Worm (Caenorhabditis elegans): ENCODE data around the gene B0238.15.

Gene B0238.15

ce11 chrV:5271487-5271886 is 31.5 kb downstream of the B0238.15 start (continued):
- TF ChIP-seq ceh-45 (GFP tag; IDR thresholded peaks at IDR 0.05), result no peak
- no peak for TF ChIP-seq lim-6 (tag; optimal IDR thresholded peaks at IDR 0.05)
- TF ChIP-seq unc-55 (GFP tag; optimal IDR thresholded peaks at IDR 0.05), result peak; percentile 64
- no peak for TF ChIP-seq tbx-7 (tag; optimal IDR thresholded peaks at IDR 0.05)
- TF ChIP-seq T23F11.4 (GFP tag; optimal IDR thresholded peaks at IDR 0.05), result no peak
- no peak for TF ChIP-seq fax-1 (tag; optimal IDR thresholded peaks at IDR 0.05)

ce11 chrV:5272034-5272433 is 32.0 kb downstream of the B0238.15 start:
- TF ChIP-seq npax-4 (tag; optimal IDR thresholded peaks at IDR 0.05) (no peak), C38D4.7 (GFP tag; optimal IDR thresholded peaks at IDR 0.05) (no peak), odd-2 (tag; optimal IDR thresholded peaks at IDR 0.05) (no peak), sox-2 (GFP tag; IDR thresholded peaks at IDR 0.05) (no peak), sox-4 (tag; optimal IDR thresholded peaks at IDR 0.05) (no peak), ama-1 (optimal IDR thresholded peaks at IDR 0.05) (no peak), tbx-2 (tag; optimal IDR thresholded peaks at IDR 0.05) (no peak), che-1 (tag; optimal IDR thresholded peaks at IDR 0.05) (no peak), elt-2 (tag; optimal IDR thresholded peaks at IDR 0.05) (no peak), K02D7.2 (tag; optimal IDR thresholded peaks at IDR 0.05) (no peak), fkh-6 (tag; optimal IDR thresholded peaks at IDR 0.05) (no peak), ceh-14 (tag; optimal IDR thresholded peaks at IDR 0.05) (no peak), zip-5 (tag; optimal IDR thresholded peaks at IDR 0.05) (no peak), ztf-16 (tag; optimal IDR thresholded peaks at IDR 0.05) (no peak), ceh-9 (tag; optimal IDR thresholded peaks at IDR 0.05) (no peak), hlh-13 (GFP tag; optimal IDR thresholded peaks at IDR 0.05) (no peak), pax-1 (tag; optimal IDR thresholded peaks at IDR 0.05) (no peak), eyg-1 (tag; optimal IDR thresholded peaks at IDR 0.05) (no peak), F13H6.1 (tag; optimal IDR thresholded peaks at IDR 0.05) (no peak)

DNA sequence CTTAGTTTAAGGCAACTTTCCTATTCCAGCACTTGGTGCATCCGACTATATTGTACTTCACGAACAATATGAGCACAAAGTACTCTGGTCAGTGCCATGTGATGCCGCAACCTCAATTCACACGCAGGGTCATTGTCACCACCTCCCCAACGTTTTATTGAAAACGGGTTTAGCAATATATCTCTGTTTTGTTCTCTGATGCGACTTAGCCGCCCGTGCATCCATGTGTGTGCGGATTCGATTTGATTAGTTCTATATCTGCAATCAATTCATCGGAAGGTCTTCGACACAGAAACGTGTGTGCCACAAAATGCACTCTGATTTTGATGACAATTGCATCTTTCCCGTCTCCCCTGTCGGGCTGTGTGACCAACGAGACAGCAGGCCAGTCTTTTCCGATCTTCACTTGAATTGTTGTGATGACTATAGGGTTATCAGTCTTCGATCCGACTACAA is 32.6 kb downstream of the B0238.15 start:
- TF ChIP-seq dve-1 (tag; optimal IDR thresholded peaks at IDR 0.05) (no peak), npax-4 (tag; optimal IDR thresholded peaks at IDR 0.05) (no peak), fkh-10 (GFP tag; optimal IDR thresholded peaks at IDR 0.05) (no peak), ceh-2 (tag; optimal IDR thresholded peaks at IDR 0.05) (no peak), unc-55 (GFP tag; optimal IDR thresholded peaks at IDR 0.05) (peak; percentile 54), lim-6 (tag; optimal IDR thresholded peaks at IDR 0.05) (no peak), sdc-2 (tag; optimal IDR thresholded peaks at IDR 0.05) (no peak)

DNA sequence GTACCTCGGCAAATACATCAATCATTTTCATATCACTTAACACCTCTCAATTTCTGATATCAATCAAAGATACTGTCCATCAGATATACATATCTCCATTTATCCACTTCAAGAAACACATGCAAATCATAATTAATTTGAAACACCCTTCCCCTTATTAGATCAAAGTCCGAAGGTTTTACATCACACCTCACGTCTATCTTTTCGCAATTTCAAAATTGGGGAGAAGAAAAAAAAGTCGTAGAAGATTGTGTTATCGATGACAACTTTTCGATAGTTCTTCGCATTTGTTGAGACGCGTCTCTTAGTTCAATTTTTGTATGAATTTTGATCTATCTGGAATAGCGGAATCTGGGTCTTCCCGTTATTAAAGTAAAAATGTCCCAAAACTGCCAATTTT is 33.2 kb downstream of the B0238.15 start:
- TF ChIP-seq fkh-6 (tag; optimal IDR thresholded peaks at IDR 0.05), result no peak
- no peak for TF ChIP-seq ahr-1 (tag; optimal IDR thresholded peaks at IDR 0.05)
- no peak for TF ChIP-seq unc-3 (GFP tag; conservative IDR thresholded peaks at IDR 0.05)
- no peak for TF ChIP-seq unc-3 (tag; optimal IDR thresholded peaks at IDR 0.05)
- TF ChIP-seq C38D4.7 (GFP tag; optimal IDR thresholded peaks at IDR 0.05), result no peak
- TF ChIP-seq npax-4 (tag; optimal IDR thresholded peaks at IDR 0.05), result no peak
- no peak for TF ChIP-seq ets-4 (tag; optimal IDR thresholded peaks at IDR 0.05)
- TF ChIP-seq ama-1 (optimal IDR thresholded peaks at IDR 0.05), result no peak

DNA sequence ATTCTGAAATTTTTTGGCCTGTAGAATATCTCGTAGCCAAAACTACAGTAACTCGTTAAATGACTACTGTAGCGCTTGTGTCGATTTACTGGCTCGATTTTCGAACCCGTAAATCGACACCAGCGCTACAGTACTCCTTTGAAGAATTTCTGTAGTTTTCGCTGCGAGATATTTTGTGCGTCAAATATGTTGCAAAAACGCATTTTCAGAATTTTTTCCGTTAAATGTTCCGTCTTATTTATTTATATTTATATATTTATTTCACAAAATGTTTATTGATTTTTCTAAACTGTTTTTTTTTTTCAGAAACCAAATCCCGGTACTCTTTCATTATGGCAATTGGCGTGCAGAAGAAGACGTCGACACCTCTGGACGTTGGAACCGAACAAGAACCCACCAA is 33.8 kb downstream of the B0238.15 start, which contains the start of gene natc-2:
natc-2 (plus strand) TSS at position 301 of the 400 bp plus-strand sequence.
- TF ChIP-seq pax-1 (tag; optimal IDR thresholded peaks at IDR 0.05) (no peak), ceh-6 (GFP tag; optimal IDR thresholded peaks at IDR 0.05) (no peak), pros-1 (tag; optimal IDR thresholded peaks at IDR 0.05) (no peak)
